Fruit fly (Drosophila melanogaster) whole organism, prepupa: Measurements from ENCODE around the gene CG12560.

Source experiments
- Blimp-1 ChIP-seq: fragments of 200-800 bp; sonication (Bioruptor generic); optimal IDR thresholded peaks from 3 replicates; lab custom pipeline; 2017; ENCODE audit warnings: missing biosample characterization, missing genetic modification characterization, mild to moderate bottlenecking, moderate library complexity, missing genetic modification reagents
- CG10631 ChIP-seq: fragments of 200-800 bp; sonication (Bioruptor generic); optimal IDR thresholded peaks from 2 replicates; lab custom pipeline; 2016; ENCODE audit warnings: missing biosample characterization, missing genetic modification characterization
- CG11762 ChIP-seq: fragments of 200-800 bp; sonication (Bioruptor generic); optimal IDR thresholded peaks from 3 replicates; lab custom pipeline; 2016; ENCODE audit warnings: missing biosample characterization, missing genetic modification characterization; ENCODE audit not compliant: insufficient read depth
- CG11902 ChIP-seq: fragments of 200-800 bp; sonication (Bioruptor generic); optimal IDR thresholded peaks from 3 replicates; lab custom pipeline; 2016; ENCODE audit warnings: missing biosample characterization, missing genetic modification characterization
- CG1621 ChIP-seq: fragments of 200-800 bp; sonication (Bioruptor generic); optimal IDR thresholded peaks from 3 replicates; lab custom pipeline; 2018; ENCODE audit warnings: missing biosample characterization, mild to moderate bottlenecking, missing genetic modification characterization
- CG16779 ChIP-seq: fragments of 200-800 bp; sonication (Bioruptor generic); optimal IDR thresholded peaks from 3 replicates; lab custom pipeline; 2017; ENCODE audit warnings: missing biosample characterization, mild to moderate bottlenecking, missing genetic modification characterization
- CG3032 ChIP-seq: fragments of 200-800 bp; optimal IDR thresholded peaks from 2 replicates; lab custom pipeline; 2019; ENCODE audit warnings: missing biosample characterization, mild to moderate bottlenecking, missing genetic modification characterization, moderate library complexity
- CG31627 ChIP-seq: fragments of 200-800 bp; sonication (Bioruptor generic); optimal IDR thresholded peaks from 3 replicates; lab custom pipeline; 2016; ENCODE audit warnings: missing biosample characterization, missing genetic modification characterization
- CG34406 ChIP-seq: fragments of 200-800 bp; sonication (Bioruptor generic); optimal IDR thresholded peaks from 3 replicates; lab custom pipeline; 2016; ENCODE audit warnings: missing biosample characterization, missing genetic modification characterization
- CG3919 ChIP-seq: fragments of 200-800 bp; sonication (Bioruptor generic); optimal IDR thresholded peaks from 3 replicates; lab custom pipeline; 2016; ENCODE audit warnings: missing biosample characterization, missing genetic modification characterization
- CG4318 ChIP-seq: fragments of 200-800 bp; sonication (Bioruptor generic); optimal IDR thresholded peaks from 3 replicates; lab custom pipeline; 2017; ENCODE audit warnings: missing biosample characterization, mild to moderate bottlenecking, missing genetic modification characterization
- CG6163 ChIP-seq: fragments of 200-800 bp; sonication (Bioruptor generic); IDR thresholded peaks from 3 replicates; pipeline ENCODE4 v1.3.6; 2022; ENCODE audit warnings: missing biosample characterization, missing genetic modification characterization
- CG6792 ChIP-seq: fragments of 200-800 bp; sonication (Bioruptor generic); optimal IDR thresholded peaks from 3 replicates; lab custom pipeline; 2016; ENCODE audit warnings: missing biosample characterization, missing genetic modification characterization
- CG6808 ChIP-seq: fragments of 200-800 bp; sonication (Bioruptor generic); optimal IDR thresholded peaks from 3 replicates; lab custom pipeline; 2017; ENCODE audit warnings: missing biosample characterization, missing genetic modification characterization, mild to moderate bottlenecking, moderate library complexity, missing genetic modification reagents
- CG6854 ChIP-seq: fragments of 200-800 bp; sonication (Bioruptor generic); optimal IDR thresholded peaks from 2 replicates; lab custom pipeline; 2017; ENCODE audit warnings: missing biosample characterization, mild to moderate bottlenecking, missing genetic modification characterization
- CG7368 ChIP-seq: fragments of 200-800 bp; sonication (Bioruptor generic); optimal IDR thresholded peaks from 3 replicates; lab custom pipeline; 2016; ENCODE audit warnings: missing biosample characterization, missing genetic modification characterization
- CG8119 ChIP-seq: fragments of 200-800 bp; sonication (Bioruptor generic); IDR thresholded peaks from 3 replicates; pipeline ENCODE4 v1.3.6; 2022; ENCODE audit warnings: missing biosample characterization, missing genetic modification characterization
- CG8319 ChIP-seq: fragments of 200-800 bp; sonication (Bioruptor generic); optimal IDR thresholded peaks from 3 replicates; lab custom pipeline; 2016; ENCODE audit warnings: missing biosample characterization, missing genetic modification characterization
- Eip75B ChIP-seq: fragments of 200-800 bp; sonication (Bioruptor generic); optimal IDR thresholded peaks from 3 replicates; lab custom pipeline; 2016; ENCODE audit warnings: missing biosample characterization, missing genetic modification characterization
- Eip78C ChIP-seq: fragments of 200-800 bp; sonication (Bioruptor generic); peaks from one replicate; lab custom pipeline; 2016; ENCODE audit warnings: missing biosample characterization, missing genetic modification characterization
- Eip93F ChIP-seq: fragments of 200-800 bp; sonication (Bioruptor generic); optimal IDR thresholded peaks from 2 replicates; lab custom pipeline; 2016; ENCODE audit warnings: missing biosample characterization, mild to moderate bottlenecking, missing genetic modification characterization
- Ets21C ChIP-seq: fragments of 200-800 bp; sonication (Bioruptor generic); optimal IDR thresholded peaks from 3 replicates; lab custom pipeline; 2016; ENCODE audit warnings: missing biosample characterization, missing genetic modification characterization
- Ets96B ChIP-seq: fragments of 200-800 bp; optimal IDR thresholded peaks from 2 replicates; lab custom pipeline; 2019; ENCODE audit warnings: missing biosample characterization, mild to moderate bottlenecking, missing genetic modification characterization, moderate library complexity
- Hr38 ChIP-seq: sonication (Bioruptor generic); optimal IDR thresholded peaks from 2 replicates; lab custom pipeline; 2016; ENCODE audit warnings: missing biosample characterization, missing genetic modification characterization
- Hr39 ChIP-seq: fragments of 200-800 bp; sonication (Bioruptor generic); optimal IDR thresholded peaks from 2 replicates; lab custom pipeline; 2016; ENCODE audit warnings: missing biosample characterization, missing genetic modification characterization
- Hr4 ChIP-seq: fragments of 200-800 bp; sonication (Bioruptor generic); optimal IDR thresholded peaks from 3 replicates; lab custom pipeline; 2016; ENCODE audit warnings: missing biosample characterization, missing genetic modification characterization
- Lpt ChIP-seq: fragments of 200-800 bp; sonication (Bioruptor generic); optimal IDR thresholded peaks from 3 replicates; lab custom pipeline; 2016; ENCODE audit warnings: missing biosample characterization, missing genetic modification characterization
- Met ChIP-seq: fragments of 200-800 bp; sonication (Bioruptor generic); optimal IDR thresholded peaks from 3 replicates; lab custom pipeline; 2016; ENCODE audit warnings: missing biosample characterization, missing genetic modification characterization
- OdsH ChIP-seq: fragments of 200-800 bp; sonication (Bioruptor generic); optimal IDR thresholded peaks from 3 replicates; lab custom pipeline; 2016; ENCODE audit warnings: missing biosample characterization, missing genetic modification characterization
- Sox102F ChIP-seq: fragments of 200-800 bp; sonication (Bioruptor generic); optimal IDR thresholded peaks from 2 replicates; lab custom pipeline; 2016; ENCODE audit warnings: missing biosample characterization, mild to moderate bottlenecking, missing genetic modification characterization
- achi ChIP-seq: fragments of 200-800 bp; sonication (Bioruptor generic); optimal IDR thresholded peaks from 3 replicates; lab custom pipeline; 2016; ENCODE audit warnings: missing biosample characterization, missing genetic modification characterization
- acj6 ChIP-seq: fragments of 200-800 bp; sonication (Bioruptor generic); optimal IDR thresholded peaks from 3 replicates; lab custom pipeline; 2016; ENCODE audit warnings: missing biosample characterization, missing genetic modification characterization
- cyc ChIP-seq: fragments of 200-800 bp; sonication (Bioruptor generic); optimal IDR thresholded peaks from 3 replicates; lab custom pipeline; 2016; ENCODE audit warnings: missing biosample characterization, missing genetic modification characterization
- dsx ChIP-seq: fragments of 200-800 bp; optimal IDR thresholded peaks from 3 replicates; lab custom pipeline; 2019; ENCODE audit warnings: missing biosample characterization, mild to moderate bottlenecking, missing genetic modification characterization, moderate library complexity; ENCODE audit not compliant: poor library complexity, severe bottlenecking
- eg ChIP-seq: fragments of 200-800 bp; sonication (Bioruptor generic); IDR thresholded peaks from 3 replicates; pipeline ENCODE4 v1.3.6; 2022; ENCODE audit warnings: missing biosample characterization, missing genetic modification characterization
- esn ChIP-seq: fragments of 200-800 bp; sonication (Bioruptor generic); optimal IDR thresholded peaks from 2 replicates; lab custom pipeline; 2016; ENCODE audit warnings: missing biosample characterization, mild to moderate bottlenecking, missing genetic modification characterization, moderate library complexity
- fd85E ChIP-seq: fragments of 200-800 bp; sonication (Bioruptor generic); optimal IDR thresholded peaks from 3 replicates; lab custom pipeline; 2016; ENCODE audit warnings: missing biosample characterization, missing genetic modification characterization
- fkh ChIP-seq: fragments of 200-800 bp; sonication (Bioruptor generic); optimal IDR thresholded peaks from 3 replicates; lab custom pipeline; 2017; ENCODE audit warnings: missing biosample characterization, mild to moderate bottlenecking, missing genetic modification characterization, moderate library complexity
- lz ChIP-seq: fragments of 200-800 bp; sonication (Bioruptor generic); optimal IDR thresholded peaks from 3 replicates; lab custom pipeline; 2016; ENCODE audit warnings: missing biosample characterization, missing genetic modification characterization
- pdm3 ChIP-seq: fragments of 200-800 bp; sonication (Bioruptor generic); optimal IDR thresholded peaks from 3 replicates; lab custom pipeline; 2016; ENCODE audit warnings: missing biosample characterization, missing genetic modification characterization
- salr ChIP-seq, 2 experiments: fragments of 200-800 bp; sonication (Bioruptor generic); optimal IDR thresholded peaks; 3 replicates each; lab custom pipeline; 2016 to 2018; ENCODE audit warnings: missing biosample characterization in 2 of 2, missing genetic modification characterization in 2 of 2, mild to moderate bottlenecking in 1 of 2
- spab ChIP-seq: fragments of 200-800 bp; sonication (Bioruptor generic); optimal IDR thresholded peaks from 2 replicates; lab custom pipeline; 2017; ENCODE audit warnings: missing biosample characterization, mild to moderate bottlenecking, missing genetic modification characterization, missing genetic modification reagents
- ss ChIP-seq, 2 experiments: fragments of 200-800 bp; sonication (Bioruptor generic); optimal IDR thresholded peaks; 2 replicates in 1 of 2; 3 replicates in 1 of 2; lab custom pipeline; 2017 to 2018; ENCODE audit warnings: mild to moderate bottlenecking in 2 of 2, missing biosample characterization in 2 of 2, missing genetic modification characterization in 2 of 2, moderate library complexity in 1 of 2
- svp ChIP-seq: fragments of 200-800 bp; sonication (Bioruptor generic); peaks from one replicate; lab custom pipeline; 2016; ENCODE audit warnings: missing biosample characterization, missing genetic modification characterization
- topi ChIP-seq: fragments of 200-800 bp; sonication (Bioruptor generic); optimal IDR thresholded peaks from 3 replicates; lab custom pipeline; 2016; ENCODE audit warnings: missing biosample characterization, missing genetic modification characterization
- vri ChIP-seq: fragments of 200-800 bp; sonication (Bioruptor generic); optimal IDR thresholded peaks from 3 replicates; lab custom pipeline; 2016; ENCODE audit warnings: missing biosample characterization, mild to moderate bottlenecking, missing genetic modification characterization

Gene CG12560

DNA sequence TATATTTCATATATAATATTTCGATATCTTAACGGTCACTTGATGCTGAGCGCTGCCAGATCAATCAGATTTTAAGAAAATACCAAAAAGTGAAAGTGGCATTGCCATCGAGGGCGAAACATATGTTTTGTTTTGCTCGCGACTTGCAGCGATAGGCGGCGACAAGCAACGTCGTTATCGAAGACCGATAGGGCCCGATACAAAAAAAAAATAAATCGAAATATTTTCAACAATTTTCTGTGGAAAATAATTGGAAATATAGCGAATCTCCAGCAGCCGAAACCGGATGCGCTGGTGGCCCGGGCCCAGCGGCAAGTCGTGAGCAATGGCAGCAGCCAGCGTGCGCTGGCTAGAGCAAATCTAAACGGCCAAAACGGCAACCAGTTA lies 34.0 kb upstream of the CG12560 start, which contains the start of gene Megf8:
Megf8 (plus strand) TSS at position 190 of the 387 bp plus-strand sequence.
- TF ChIP-seq Eip75B (GFP tag; lab: Kevin White, UChicago), result no peak
- TF ChIP-seq Sox102F (GFP tag; lab: Kevin White, UChicago), result no peak
- TF ChIP-seq Blimp-1 (GFP tag; lab: Kevin White, UChicago), result peak; percentile 100

DNA sequence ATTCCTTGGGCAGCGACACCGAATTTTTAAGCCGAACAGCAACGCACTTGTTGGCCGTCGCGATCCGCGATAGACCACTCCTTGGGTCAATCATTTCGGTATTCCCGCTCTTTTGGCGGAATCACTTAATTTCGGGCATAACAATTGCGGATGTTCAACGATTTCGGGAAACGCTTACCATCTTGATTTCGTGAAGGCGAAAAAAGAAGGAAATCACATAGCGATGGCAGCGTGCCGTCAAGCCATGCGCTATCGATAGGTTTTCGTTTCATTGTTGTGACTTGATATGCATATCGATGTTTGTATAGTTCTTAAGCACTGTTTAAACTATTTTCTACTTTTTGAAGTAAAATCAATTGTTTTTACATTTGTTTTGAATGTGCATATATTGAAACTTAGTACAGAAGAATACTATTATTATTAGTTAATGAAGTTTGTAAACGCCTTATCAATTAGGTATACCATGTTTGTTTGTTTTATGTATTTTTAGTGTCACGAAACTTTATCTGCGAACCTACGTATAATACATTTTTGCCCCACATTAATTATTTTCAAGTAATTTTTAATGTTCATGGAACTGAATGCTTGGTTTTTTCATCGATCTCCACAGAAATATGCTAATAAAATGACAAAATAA lies 33.5 kb upstream of the CG12560 start, which contains the start of gene RpL36A:
RpL36A (minus strand) TSS at position 265 of the 637 bp plus-strand sequence.
- TF ChIP-seq Ets21C (GFP tag; lab: Kevin White, UChicago) (no peak), CG10631 (GFP tag; lab: Kevin White, UChicago) (no peak), CG3919 (GFP tag; lab: Kevin White, UChicago) (no peak), fkh (GFP tag; lab: Kevin White, UChicago) (no peak), Ets96B (tag; lab: Kevin White, UChicago) (no peak), Blimp-1 (GFP tag; lab: Kevin White, UChicago) (no peak), Met (GFP tag; lab: Kevin White, UChicago) (no peak), fd85E (GFP tag; lab: Kevin White, UChicago) (no peak), spab (no peak), dsx (no peak), Eip93F (GFP tag; lab: Kevin White, UChicago) (no peak), Hr39 (GFP tag; lab: Kevin White, UChicago) (no peak), lz (GFP tag; lab: Kevin White, UChicago) (peak; percentile 55), ss (GFP tag; optimal IDR thresholded peaks at IDR 0.05; lab: Kevin White, UChicago) (no peak), CG8319 (GFP tag; lab: Kevin White, UChicago) (no peak), CG11902 (no peak), achi (GFP tag; lab: Kevin White, UChicago) (peak; percentile 100), salr (GFP tag; optimal IDR thresholded peaks at IDR 0.05; lab: Kevin White, UChicago) (peak in 1 of 2 experiments; percentile 6), pdm3 (no peak), CG6854 (GFP tag; lab: Kevin White, UChicago) (peak; percentile 65), Lpt (GFP tag; lab: Kevin White, UChicago) (no peak), cyc (peak; percentile 32), CG31627 (GFP tag; lab: Kevin White, UChicago) (peak; percentile 59), topi (no peak), Sox102F (GFP tag; lab: Kevin White, UChicago) (no peak), Eip75B (GFP tag; lab: Kevin White, UChicago) (no peak), CG6163 (peak; percentile 32; the same call in 2 of the 3 replicates), vri (GFP tag; lab: Kevin White, UChicago) (no peak), CG4318 (GFP tag; lab: Kevin White, UChicago) (no peak), CG16779 (tag; lab: Kevin White, UChicago) (no peak), CG11762 (GFP tag; lab: Kevin White, UChicago) (no peak), CG1621 (tag; lab: Kevin White, UChicago) (peak; percentile 39), svp (no peak), eg (GFP tag; lab: Robert Waterston, UW) (peak; percentile 60; the same call in 2 of the 3 replicates), esn (peak; percentile 65), Hr38 (GFP tag; lab: Kevin White, UChicago) (no peak), CG6808 (no peak)
- TF ChIP-seq, all 60 proteins: peak for 10

DNA sequence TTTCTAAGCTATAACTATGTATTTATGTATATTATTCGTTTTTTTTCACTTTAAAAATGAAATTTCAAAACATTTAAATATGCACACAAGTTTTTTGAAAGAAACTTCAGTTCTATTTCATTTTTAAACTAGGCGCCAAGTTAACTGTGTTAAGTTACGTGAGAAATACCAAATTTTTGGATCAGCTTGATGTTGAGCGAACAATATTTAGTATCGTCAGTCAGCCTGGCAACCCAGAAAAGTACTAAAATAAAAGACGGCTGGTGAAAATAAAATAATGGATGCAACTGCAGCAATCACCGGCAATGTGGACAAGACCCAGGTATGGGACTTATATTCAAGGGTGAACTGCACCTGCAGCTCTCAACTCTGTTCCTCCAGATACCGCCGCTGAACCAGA lies 31.6 kb upstream of the CG12560 start, which contains the start of gene CCDC53:
CCDC53 (plus strand) TSS at position 235 of the 400 bp plus-strand sequence.
- TF ChIP-seq topi (no peak), Eip78C (no peak), CG3032 (no peak), CG34406 (GFP tag; lab: Kevin White, UChicago) (no peak), OdsH (GFP tag; lab: Kevin White, UChicago) (no peak), CG7368 (GFP tag; lab: Kevin White, UChicago) (no peak), CG6792 (GFP tag; lab: Kevin White, UChicago) (no peak), acj6 (GFP tag; lab: Kevin White, UChicago) (no peak), CG31627 (GFP tag; lab: Kevin White, UChicago) (no peak), ss (GFP tag; optimal IDR thresholded peaks at IDR 0.05; lab: Kevin White, UChicago) (no peak), fkh (GFP tag; lab: Kevin White, UChicago) (no peak), Hr4 (GFP tag; lab: Kevin White, UChicago) (no peak), Hr38 (GFP tag; lab: Kevin White, UChicago) (no peak), dsx (no peak), CG6854 (GFP tag; lab: Kevin White, UChicago) (no peak), CG8119 (GFP tag; lab: Robert Waterston, UW) (no peak)
